Fruit fly (Drosophila melanogaster) whole organism, embryonic: Measurements from ENCODE around the gene E2f1.

ENCODE experiments used
- Awh ChIP-seq: fragments of 200-800 bp; sonication (Bioruptor generic); IDR thresholded peaks from 2 replicates; pipeline ENCODE4, ENCODE4 v1.3.6; 2022; ENCODE audit warnings: missing biosample characterization, missing genetic modification characterization
- B-H1 ChIP-seq: fragments of 200-800 bp; sonication (Bioruptor generic); IDR thresholded peaks from 3 replicates; pipeline ENCODE4 v1.3.6; 2022; ENCODE audit warnings: missing biosample characterization, missing genetic modification characterization
- BEAF-32 ChIP-seq: fragments of 200-800 bp; sonication (Bioruptor generic); optimal IDR thresholded peaks from 3 replicates; lab custom pipeline; 2017; ENCODE audit warnings: missing biosample characterization, missing genetic modification characterization, mild to moderate bottlenecking, moderate library complexity, missing genetic modification reagents
- CG10979 ChIP-seq: fragments of 200-800 bp; sonication (Bioruptor generic); optimal IDR thresholded peaks from 2 replicates; lab custom pipeline; 2018; ENCODE audit warnings: missing biosample characterization, mild to moderate bottlenecking, missing genetic modification characterization, moderate library complexity
- CG11093 ChIP-seq: fragments of 200-800 bp; sonication (Bioruptor generic); IDR thresholded peaks from 3 replicates; pipeline ENCODE4 v1.3.6; 2022; ENCODE audit warnings: missing biosample characterization, missing genetic modification characterization
- CG11456 ChIP-seq: fragments of 200-800 bp; sonication (Bioruptor generic); IDR thresholded peaks from 3 replicates; pipeline ENCODE4 v1.3.6; 2022; ENCODE audit warnings: missing biosample characterization, missing genetic modification characterization
- CG11504 ChIP-seq: fragments of 200-800 bp; sonication (Bioruptor generic); optimal IDR thresholded peaks from 3 replicates; lab custom pipeline; 2019; ENCODE audit warnings: missing biosample characterization, mild to moderate bottlenecking, missing genetic modification characterization, moderate library complexity
- CG12219 ChIP-seq: fragments of 200-800 bp; sonication (Bioruptor generic); optimal IDR thresholded peaks from 3 replicates; lab custom pipeline; 2018; ENCODE audit warnings: missing biosample characterization, mild to moderate bottlenecking, missing genetic modification characterization
- CG12744 ChIP-seq: fragments of 200-800 bp; sonication (Bioruptor generic); optimal IDR thresholded peaks from 2 replicates; lab custom pipeline; 2016; ENCODE audit warnings: missing biosample characterization, missing genetic modification characterization
- CG13296 ChIP-seq: fragments of 200-800 bp; sonication (Bioruptor generic); optimal IDR thresholded peaks from 3 replicates; lab custom pipeline; 2018; ENCODE audit warnings: missing biosample characterization, mild to moderate bottlenecking, missing genetic modification characterization
- CG14667 ChIP-seq: fragments of 200-800 bp; sonication (Bioruptor generic); IDR thresholded peaks from 2 replicates; pipeline ENCODE4 v1.3.6; 2022; ENCODE audit warnings: missing biosample characterization, missing genetic modification characterization
- CG15696 ChIP-seq: fragments of 200-800 bp; sonication (Bioruptor generic); optimal IDR thresholded peaks from 2 replicates; lab custom pipeline; 2019; ENCODE audit warnings: missing biosample characterization, mild to moderate bottlenecking, missing genetic modification characterization, moderate library complexity
- CG1603 ChIP-seq: fragments of 200-800 bp; sonication (Bioruptor generic); optimal IDR thresholded peaks from 2 replicates; lab custom pipeline; 2019; ENCODE audit warnings: missing biosample characterization, mild to moderate bottlenecking, missing genetic modification characterization, moderate library complexity
- CG16779 ChIP-seq: fragments of 200-800 bp; sonication (Bioruptor generic); IDR thresholded peaks from 2 replicates; pipeline ENCODE4 v1.3.6; 2022; ENCODE audit warnings: missing biosample characterization, missing genetic modification characterization
- CG2129 ChIP-seq: fragments of 200-800 bp; sonication (Bioruptor generic); IDR thresholded peaks from 2 replicates; pipeline ENCODE4 v1.3.6; 2022; ENCODE audit warnings: missing biosample characterization, missing genetic modification characterization; ENCODE audit not compliant: partially characterized antibody
- CG2202 ChIP-seq: fragments of 200-800 bp; sonication (Bioruptor generic); optimal IDR thresholded peaks from 2 replicates; lab custom pipeline; 2018; ENCODE audit warnings: missing biosample characterization, mild to moderate bottlenecking, missing genetic modification characterization
- CG2678 ChIP-seq: fragments of 200-800 bp; sonication (Bioruptor generic); optimal IDR thresholded peaks from 3 replicates; lab custom pipeline; 2019; ENCODE audit warnings: missing biosample characterization, mild to moderate bottlenecking, missing genetic modification characterization, moderate library complexity
- CG34224 ChIP-seq: fragments of 200-800 bp; sonication (Bioruptor generic); IDR thresholded peaks from 3 replicates; pipeline ENCODE4 v1.3.6; 2022; ENCODE audit warnings: missing biosample characterization, missing genetic modification characterization; ENCODE audit not compliant: partially characterized antibody
- CG43689 ChIP-seq: fragments of 200-800 bp; sonication (Bioruptor generic); IDR thresholded peaks from 2 replicates; pipeline ENCODE4 v1.3.6; 2022; ENCODE audit warnings: missing biosample characterization, missing genetic modification characterization
- CG4617 ChIP-seq: fragments of 200-800 bp; sonication (Bioruptor generic); optimal IDR thresholded peaks from 3 replicates; lab custom pipeline; 2016; ENCODE audit warnings: missing biosample characterization, missing genetic modification characterization, borderline replicate concordance
- CG5953 ChIP-seq: fragments of 200-800 bp; sonication (Bioruptor generic); IDR thresholded peaks from 2 replicates; pipeline ENCODE4 v1.3.6; 2022; ENCODE audit warnings: missing biosample characterization, missing genetic modification characterization
- CG7372 ChIP-seq: fragments of 200-800 bp; sonication (Bioruptor generic); IDR thresholded peaks from 2 replicates; pipeline ENCODE4 v1.3.6; 2022; ENCODE audit warnings: missing biosample characterization, missing genetic modification characterization
- CG7745 ChIP-seq: fragments of 200-800 bp; sonication (Bioruptor generic); optimal IDR thresholded peaks from 2 replicates; lab custom pipeline; 2018; ENCODE audit warnings: missing biosample characterization, mild to moderate bottlenecking, missing genetic modification characterization, moderate library complexity
- Camta ChIP-seq: fragments of 200-800 bp; sonication (Bioruptor generic); optimal IDR thresholded peaks from 2 replicates; lab custom pipeline; 2016; ENCODE audit warnings: missing biosample characterization, missing genetic modification characterization
- Deaf1 ChIP-seq: fragments of 200-800 bp; optimal IDR thresholded peaks from 3 replicates; lab custom pipeline; 2019; ENCODE audit warnings: missing biosample characterization, mild to moderate bottlenecking, missing genetic modification characterization, moderate library complexity
- Dfd ChIP-seq, 2 experiments: fragments of >200 bp; optimal IDR thresholded peaks; 2 replicates each; lab custom pipeline; 2017; ENCODE audit warnings: missing biosample characterization in 2 of 2, missing genetic modification characterization in 2 of 2
- Doc2 ChIP-seq: fragments of 200-800 bp; sonication (Bioruptor generic); IDR thresholded peaks from 2 replicates; pipeline ENCODE4 v1.3.6; 2022; ENCODE audit warnings: missing biosample characterization, missing genetic modification characterization
- HHEX ChIP-seq: fragments of 200-800 bp; sonication (Bioruptor generic); optimal IDR thresholded peaks from 3 replicates; lab custom pipeline; 2017; ENCODE audit warnings: missing biosample characterization, mild to moderate bottlenecking, missing genetic modification characterization, missing genetic modification reagents
- HLH54F ChIP-seq: fragments of 200-800 bp; sonication (Bioruptor generic); optimal IDR thresholded peaks from 3 replicates; lab custom pipeline; 2016; ENCODE audit warnings: missing biosample characterization, missing genetic modification characterization
- Hmr ChIP-seq: fragments of 200-800 bp; sonication (Bioruptor generic); optimal IDR thresholded peaks from 3 replicates; lab custom pipeline; 2017; ENCODE audit warnings: mild to moderate bottlenecking, missing biosample characterization, missing genetic modification reagents, missing genetic modification characterization
- Max ChIP-seq: fragments of 200-800 bp; sonication (Bioruptor generic); optimal IDR thresholded peaks from 2 replicates; lab custom pipeline; 2016; ENCODE audit warnings: missing biosample characterization, mild to moderate bottlenecking, missing genetic modification characterization
- Sox100B ChIP-seq: fragments of 200-800 bp; sonication (Bioruptor generic); optimal IDR thresholded peaks from 3 replicates; lab custom pipeline; 2018; ENCODE audit warnings: missing biosample characterization, mild to moderate bottlenecking, missing genetic modification characterization
- Stat92E ChIP-seq, 3 experiments: fragments of >200 bp in 2 of 3; fragments of 200-800 bp in 1 of 3; sonication (Bioruptor generic) in 1 of 3; optimal IDR thresholded peaks; 2 replicates each; lab custom pipeline; 2017 to 2019; ENCODE audit warnings: missing biosample characterization in 3 of 3, missing genetic modification characterization in 3 of 3, mild to moderate bottlenecking in 1 of 3, moderate library complexity in 1 of 3
- chinmo ChIP-seq: fragments of 200-800 bp; sonication (Bioruptor generic); IDR thresholded peaks from 4 replicates; pipeline ENCODE4 v1.3.6; 2022; ENCODE audit warnings: missing biosample characterization, missing genetic modification characterization; ENCODE audit not compliant: partially characterized antibody
- eve ChIP-seq, 2 experiments: fragments of >200 bp; optimal IDR thresholded peaks; 2 replicates each; lab custom pipeline; 2017; ENCODE audit warnings: missing biosample characterization in 2 of 2, missing genetic modification characterization in 2 of 2
- eyg ChIP-seq: fragments of 200-800 bp; sonication (Bioruptor generic); optimal IDR thresholded peaks from 3 replicates; lab custom pipeline; 2016; ENCODE audit warnings: missing biosample characterization, missing genetic modification characterization
- fd102C ChIP-seq: fragments of 200-800 bp; sonication (Bioruptor generic); optimal IDR thresholded peaks from 2 replicates; lab custom pipeline; 2018; ENCODE audit warnings: missing biosample characterization, mild to moderate bottlenecking, missing genetic modification characterization, moderate library complexity
- hbn ChIP-seq: fragments of 200-800 bp; sonication (Bioruptor generic); IDR thresholded peaks from 2 replicates; pipeline ENCODE4 v1.3.6; 2022; ENCODE audit warnings: missing biosample characterization, missing genetic modification characterization; ENCODE audit not compliant: partially characterized antibody
- lab ChIP-seq: fragments of 200-800 bp; sonication (Bioruptor generic); optimal IDR thresholded peaks from 3 replicates; lab custom pipeline; 2017; ENCODE audit warnings: missing biosample characterization, missing genetic modification characterization, mild to moderate bottlenecking, moderate library complexity, missing genetic modification reagents
- lmd ChIP-seq: fragments of 200-800 bp; sonication (Bioruptor generic); IDR thresholded peaks from 2 replicates; pipeline ENCODE4 v1.3.6; 2022; ENCODE audit warnings: missing biosample characterization, missing genetic modification characterization
- pita ChIP-seq: fragments of 200-800 bp; sonication (Bioruptor generic); optimal IDR thresholded peaks from 2 replicates; lab custom pipeline; 2017; ENCODE audit warnings: missing biosample characterization, mild to moderate bottlenecking, missing genetic modification characterization
- pum ChIP-seq: fragments of 200-800 bp; sonication (Bioruptor generic); optimal IDR thresholded peaks from 2 replicates; lab custom pipeline; 2016; ENCODE audit warnings: missing biosample characterization, missing genetic modification characterization
- sc ChIP-seq, 3 experiments: fragments of >200 bp in 2 of 3; fragments of 200-800 bp in 1 of 3; sonication (Bioruptor generic) in 1 of 3; optimal IDR thresholded peaks; 2 replicates in 2 of 3; 3 replicates in 1 of 3; lab custom pipeline; 2017; ENCODE audit warnings: mild to moderate bottlenecking in 1 of 3, missing biosample characterization in 1 of 3, missing genetic modification characterization in 1 of 3, missing genetic modification reagents in 1 of 3
- sim ChIP-seq: fragments of 200-800 bp; sonication (Bioruptor generic); IDR thresholded peaks from 2 replicates; pipeline ENCODE4 v1.3.6; 2022; ENCODE audit warnings: missing biosample characterization, missing genetic modification characterization
- sna ChIP-seq: fragments of 200-800 bp; sonication (Bioruptor generic); IDR thresholded peaks from 2 replicates; pipeline ENCODE4 v1.3.6; 2022; ENCODE audit warnings: missing biosample characterization, missing genetic modification characterization; ENCODE audit not compliant: partially characterized antibody
- tgo ChIP-seq: fragments of 200-800 bp; sonication (Bioruptor generic); IDR thresholded peaks from 3 replicates; pipeline ENCODE4 v1.3.6; 2022; ENCODE audit warnings: missing biosample characterization, missing genetic modification characterization
- unc-4 ChIP-seq: fragments of 200-800 bp; sonication (Bioruptor generic); IDR thresholded peaks from 2 replicates; pipeline ENCODE4 v1.3.6; 2022; ENCODE audit warnings: missing biosample characterization, missing genetic modification characterization; ENCODE audit not compliant: partially characterized antibody
- vnd ChIP-seq: fragments of 200-800 bp; sonication (Bioruptor generic); IDR thresholded peaks from 3 replicates; pipeline ENCODE4 v1.3.6; 2022; ENCODE audit warnings: missing biosample characterization, missing genetic modification characterization; ENCODE audit not compliant: partially characterized antibody

E2f1 gene

dm6 chr3R:21651048-21651887 is 9.4 kb downstream of the E2f1 start (continued):
- TF ChIP-seq CG11504 (tag; lab: Kevin White, UChicago) (peak; percentile 67), CG14667 (GFP tag; lab: Robert Waterston, UW) (no peak), CG5953 (GFP tag; lab: Robert Waterston, UW) (no peak), Dfd (GFP tag; optimal IDR thresholded peaks at IDR 0.05; lab: Kevin White, UChicago) (no peak), Camta (GFP tag; lab: Kevin White, UChicago) (no peak), HLH54F (no peak), chinmo (GFP tag; lab: Robert Waterston, UW) (no peak), vnd (GFP tag; lab: Robert Waterston, UW) (no peak), CG4617 (GFP tag; lab: Kevin White, UChicago) (no peak), eyg (no peak), pita (GFP tag; lab: Kevin White, UChicago) (no peak), Deaf1 (tag; lab: Kevin White, UChicago) (no peak), CG2678 (tag; lab: Kevin White, UChicago) (peak; percentile 53), unc-4 (GFP tag; lab: Robert Waterston, UW) (no peak), tgo (no peak), pum (GFP tag; lab: Kevin White, UChicago) (no peak), Doc2 (GFP tag; lab: Robert Waterston, UW) (no peak), CG34224 (GFP tag; lab: Robert Waterston, UW) (no peak), B-H1 (no peak), CG12219 (GFP tag; lab: Kevin White, UChicago) (no peak), CG7372 (GFP tag; lab: Robert Waterston, UW) (no peak), CG1603 (tag; lab: Kevin White, UChicago) (no peak), CG7745 (tag; lab: Kevin White, UChicago) (no peak), CG13296 (GFP tag; lab: Kevin White, UChicago) (no peak), fd102C (GFP tag; lab: Kevin White, UChicago) (no peak), CG12744 (GFP tag; lab: Kevin White, UChicago) (no peak), hbn (GFP tag; lab: Robert Waterston, UW) (no peak), Stat92E (GFP tag; optimal IDR thresholded peaks at IDR 0.05; lab: Kevin White, UChicago) (no peak), Hmr (GFP tag; lab: Kevin White, UChicago) (no peak), sna (GFP tag; lab: Robert Waterston, UW) (no peak), BEAF-32 (GFP tag; lab: Kevin White, UChicago) (no peak), Awh (GFP tag; lab: Robert Waterston, UW) (no peak), HHEX (GFP tag; lab: Kevin White, UChicago) (no peak), CG16779 (GFP tag; lab: Robert Waterston, UW) (no peak), sim (GFP tag; lab: Robert Waterston, UW) (no peak), Sox100B (peak; percentile 58), CG10979 (peak; percentile 63), lab (GFP tag; lab: Kevin White, UChicago) (no peak), CG11093 (GFP tag; lab: Robert Waterston, UW) (no peak), lmd (no peak), CG43689 (GFP tag; lab: Robert Waterston, UW) (no peak), Max (GFP tag; lab: Kevin White, UChicago) (no peak), eve (GFP tag; optimal IDR thresholded peaks at IDR 0.05; lab: Kevin White, UChicago) (no peak), CG15696 (no peak), CG2129 (GFP tag; lab: Robert Waterston, UW) (no peak), sc (optimal IDR thresholded peaks at IDR 0.05; lab: Kevin White, UChicago) (no peak), sc (GFP tag; optimal IDR thresholded peaks at IDR 0.05; lab: Kevin White, UChicago) (peak; percentile 18), CG2202 (tag; lab: Kevin White, UChicago) (no peak), CG11456 (no peak)
